Worm (Caenorhabditis elegans): ENCODE measurements around the gene T28C6.7.

DNA sequence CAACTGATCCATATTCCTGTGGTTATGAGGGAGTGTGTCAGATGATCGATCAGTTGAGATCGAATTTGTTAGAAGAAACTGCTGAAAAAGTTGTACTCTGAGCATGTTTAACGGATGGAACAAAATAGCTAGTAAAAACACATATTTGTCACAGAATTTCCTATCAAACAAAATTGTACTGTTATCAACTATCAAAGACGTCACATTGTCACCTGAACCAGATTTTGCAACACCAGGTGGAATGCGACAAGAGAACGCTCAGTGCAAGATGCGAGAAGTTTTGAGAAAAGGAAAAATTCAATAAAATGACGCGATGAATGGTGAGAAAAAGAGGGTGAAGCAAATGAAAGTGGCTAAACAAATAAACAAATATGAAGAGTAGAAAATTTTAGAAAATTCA lies 40.0 kb downstream of the T28C6.7 start:
- no peak for TF ChIP-seq unc-62 (GFP tag; optimal IDR thresholded peaks at IDR 0.05)
- no peak for TF ChIP-seq nhr-28 (tag; optimal IDR thresholded peaks at IDR 0.05)
- TF ChIP-seq nhr-76 (tag; optimal IDR thresholded peaks at IDR 0.05), result no peak
- no peak for TF ChIP-seq elt-1 (tag; optimal IDR thresholded peaks at IDR 0.05; ENCODE audit: borderline replicate concordance, insufficient read depth)
- TF ChIP-seq tbx-8 (GFP tag; optimal IDR thresholded peaks at IDR 0.05), result no peak
- TF ChIP-seq snpc-4 (tag; optimal IDR thresholded peaks at IDR 0.05), result no peak
- no peak for TF ChIP-seq lsy-2 (tag; optimal IDR thresholded peaks at IDR 0.05)
- no peak for TF ChIP-seq unc-39 (tag; optimal IDR thresholded peaks at IDR 0.05)
